Worm (Caenorhabditis elegans) whole organism, late embryonic: Measurements from ENCODE around the gene clec-139.

Experiments
- C38D4.7 ChIP-seq: fragments of 200-800 bp; sonication (Bioruptor generic); optimal IDR thresholded peaks from 2 replicates; lab custom pipeline; 2018; ENCODE audit warnings: mild to moderate bottlenecking, missing genetic modification characterization, moderate library complexity, missing compliant biosample characterization
- K09A11.1 ChIP-seq: sonication (generic microtip); optimal IDR thresholded peaks from 2 replicates; lab custom pipeline; 2017; ENCODE audit warnings: antibody characterized with exemption, mild to moderate bottlenecking, missing genetic modification characterization, missing compliant biosample characterization; ENCODE audit not compliant: insufficient read depth
- T23F11.4 ChIP-seq: fragments of 200-800 bp; sonication (Bioruptor generic); optimal IDR thresholded peaks from 2 replicates; lab custom pipeline; 2018; ENCODE audit warnings: mild to moderate bottlenecking, missing genetic modification characterization, missing compliant biosample characterization
- Y22D7AL.16 ChIP-seq: sonication (generic microtip); optimal IDR thresholded peaks from 2 replicates; lab custom pipeline; 2016; ENCODE audit warnings: missing genetic modification characterization, missing compliant biosample characterization
- ahr-1 ChIP-seq: sonication (generic microtip); optimal IDR thresholded peaks from 2 replicates; lab custom pipeline; 2016; ENCODE audit warnings: missing genetic modification characterization, missing compliant biosample characterization
- ceh-18 ChIP-seq: sonication (generic microtip); optimal IDR thresholded peaks from 2 replicates; lab custom pipeline; 2016; ENCODE audit warnings: missing genetic modification characterization, missing compliant biosample characterization
- ceh-2 ChIP-seq: sonication (generic microtip); optimal IDR thresholded peaks from 2 replicates; lab custom pipeline; 2016; ENCODE audit warnings: missing genotype, missing genetic modification characterization, missing compliant biosample characterization
- ceh-30 ChIP-seq: fragments of 150-350 bp; optimal IDR thresholded peaks from 2 replicates; lab custom pipeline; 2014; ENCODE audit warnings: missing biosample characterization, missing genetic modification characterization
- ceh-34 ChIP-seq: sonication (generic microtip); optimal IDR thresholded peaks from 2 replicates; lab custom pipeline; 2016; ENCODE audit warnings: mild to moderate bottlenecking, missing genetic modification characterization, missing compliant biosample characterization
- ceh-9 ChIP-seq: sonication (generic microtip); optimal IDR thresholded peaks from 2 replicates; lab custom pipeline; 2016; ENCODE audit warnings: mild to moderate bottlenecking, missing genetic modification characterization, inconsistent platforms, missing compliant biosample characterization
- che-1 ChIP-seq: sonication (generic microtip); optimal IDR thresholded peaks from 2 replicates; lab custom pipeline; 2016; ENCODE audit warnings: mild to moderate bottlenecking, missing genetic modification characterization, missing compliant biosample characterization
- dve-1 ChIP-seq: sonication (generic microtip); optimal IDR thresholded peaks from 2 replicates; lab custom pipeline; 2017; ENCODE audit warnings: antibody characterized with exemption, mild to moderate bottlenecking, missing genetic modification characterization, missing compliant biosample characterization
- elt-4 ChIP-seq: sonication (generic microtip); optimal IDR thresholded peaks from 2 replicates; lab custom pipeline; 2016; ENCODE audit warnings: missing genetic modification characterization, missing compliant biosample characterization
- eyg-1 ChIP-seq: sonication (generic microtip); optimal IDR thresholded peaks from 2 replicates; lab custom pipeline; 2016; ENCODE audit warnings: missing genotype, missing genetic modification characterization, missing compliant biosample characterization
- fax-1 ChIP-seq: sonication (generic microtip); optimal IDR thresholded peaks from 2 replicates; lab custom pipeline; 2016; ENCODE audit warnings: missing genotype, missing genetic modification characterization, missing compliant biosample characterization
- fkh-10 ChIP-seq: fragments of 150-350 bp; optimal IDR thresholded peaks from 2 replicates; lab custom pipeline; 2014; ENCODE audit warnings: missing biosample characterization, missing genetic modification reagents, missing genetic modification characterization
- fkh-6 ChIP-seq: sonication (generic microtip); optimal IDR thresholded peaks from 2 replicates; lab custom pipeline; 2016; ENCODE audit warnings: missing genetic modification characterization, missing compliant biosample characterization
- gmeb-2 ChIP-seq: sonication (generic microtip); optimal IDR thresholded peaks from 2 replicates; lab custom pipeline; 2016; ENCODE audit warnings: missing genetic modification characterization, inconsistent platforms, missing compliant biosample characterization
- hlh-13 ChIP-seq: fragments of 200-800 bp; sonication (Bioruptor generic); optimal IDR thresholded peaks from 2 replicates; lab custom pipeline; 2018; ENCODE audit warnings: mild to moderate bottlenecking, missing genetic modification characterization, missing compliant biosample characterization
- hlh-15 ChIP-seq: sonication (generic microtip); optimal IDR thresholded peaks from 2 replicates; lab custom pipeline; 2016; ENCODE audit warnings: missing genetic modification characterization, missing compliant biosample characterization
- hlh-6 ChIP-seq: sonication (generic microtip); optimal IDR thresholded peaks from 2 replicates; lab custom pipeline; 2016; ENCODE audit warnings: missing genotype, missing genetic modification characterization, missing compliant biosample characterization
- hlh-8 ChIP-seq: sonication (generic microtip); optimal IDR thresholded peaks from 2 replicates; lab custom pipeline; 2016; ENCODE audit warnings: missing genotype, missing genetic modification characterization, missing compliant biosample characterization
- lin-11 ChIP-seq: fragments of 200-800 bp; sonication (Bioruptor generic); optimal IDR thresholded peaks from 2 replicates; lab custom pipeline; 2018; ENCODE audit warnings: mild to moderate bottlenecking, missing genetic modification characterization, missing compliant biosample characterization
- madf-2 ChIP-seq: sonication (generic microtip); optimal IDR thresholded peaks from 2 replicates; lab custom pipeline; 2017; ENCODE audit warnings: missing genetic modification characterization, missing compliant biosample characterization
- mec-3 ChIP-seq: sonication (generic microtip); optimal IDR thresholded peaks from 2 replicates; lab custom pipeline; 2016; ENCODE audit warnings: borderline replicate concordance, missing genetic modification characterization, missing compliant biosample characterization
- nfya-1 ChIP-seq: sonication (generic microtip); optimal IDR thresholded peaks from 2 replicates; lab custom pipeline; 2017; ENCODE audit warnings: missing genetic modification characterization, mild to moderate bottlenecking, missing compliant biosample characterization, antibody characterized with exemption, moderate library complexity
- nhr-11 ChIP-seq: fragments of 150-350 bp; optimal IDR thresholded peaks from 2 replicates; lab custom pipeline; 2014; ENCODE audit warnings: missing biosample characterization, missing genetic modification characterization
- nhr-232 ChIP-seq: sonication (generic microtip); optimal IDR thresholded peaks from 2 replicates; lab custom pipeline; 2016; ENCODE audit warnings: missing genetic modification characterization, missing compliant biosample characterization
- npax-4 ChIP-seq: sonication (generic microtip); optimal IDR thresholded peaks from 2 replicates; lab custom pipeline; 2016; ENCODE audit warnings: missing genetic modification characterization, missing compliant biosample characterization
- odd-2 ChIP-seq: sonication (generic microtip); optimal IDR thresholded peaks from 2 replicates; lab custom pipeline; 2017; ENCODE audit warnings: antibody characterized with exemption, mild to moderate bottlenecking, missing genetic modification characterization, missing compliant biosample characterization
- pax-1 ChIP-seq: fragments of 150-350 bp; optimal IDR thresholded peaks from 2 replicates; lab custom pipeline; 2014; ENCODE audit warnings: missing biosample characterization, missing genetic modification characterization
- pha-2 ChIP-seq: sonication (generic microtip); optimal IDR thresholded peaks from 2 replicates; lab custom pipeline; 2017; ENCODE audit warnings: mild to moderate bottlenecking, missing genetic modification characterization, missing compliant biosample characterization
- sox-2 ChIP-seq: fragments of 200-800 bp; sonication (Bioruptor generic); IDR thresholded peaks from 2 replicates; pipeline ENCODE4 v1.3.6; 2022; ENCODE audit warnings: missing genetic modification reagents, missing genetic modification characterization, missing compliant biosample characterization
- syd-9 ChIP-seq: sonication (generic microtip); optimal IDR thresholded peaks from 2 replicates; lab custom pipeline; 2016; ENCODE audit warnings: mild to moderate bottlenecking, missing genetic modification characterization, moderate library complexity, missing compliant biosample characterization
- unc-42 ChIP-seq: sonication (generic microtip); optimal IDR thresholded peaks from 2 replicates; lab custom pipeline; 2016; ENCODE audit warnings: missing genotype, missing genetic modification characterization, missing compliant biosample characterization
- unc-55 ChIP-seq: sonication (generic microtip); optimal IDR thresholded peaks from 2 replicates; lab custom pipeline; 2017; ENCODE audit warnings: missing biosample characterization, missing genetic modification reagents, missing genetic modification characterization
- zip-5 ChIP-seq: sonication (generic microtip); optimal IDR thresholded peaks from 2 replicates; lab custom pipeline; 2016; ENCODE audit warnings: missing genetic modification characterization, missing compliant biosample characterization

The clec-139 gene

DNA sequence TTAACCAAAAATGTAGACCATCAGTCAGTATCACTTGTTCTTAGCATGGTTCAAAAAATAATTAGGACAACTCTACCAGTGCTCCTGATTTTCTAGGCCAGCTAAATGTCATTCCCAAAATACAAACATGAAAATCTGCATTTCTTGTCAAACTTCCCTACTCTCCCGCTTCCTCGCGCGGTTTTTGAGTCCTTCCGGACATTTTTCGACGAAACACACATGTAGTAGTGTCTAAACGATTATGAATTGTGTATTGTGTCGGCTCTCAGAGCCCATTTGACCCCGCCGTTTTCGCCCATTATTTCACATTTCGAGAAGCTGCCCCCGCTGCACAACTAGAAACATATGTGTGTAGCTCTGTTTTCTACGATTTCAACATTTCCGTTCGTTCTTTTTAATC, 5.1 kb upstream of the clec-139 start, which contains the start of gene F35D11.1:
TSS of gene F35D11.1 (plus strand) at position 301 of the 400 bp plus-strand sequence.
- TF ChIP-seq syd-9 (tag; lab: Kevin White, UChicago) (no peak), unc-55 (GFP tag; lab: Kevin White, UChicago) (no peak), ceh-18 (tag; lab: Kevin White, UChicago) (no peak), odd-2 (tag; lab: Kevin White, UChicago) (no peak), ahr-1 (tag; lab: Kevin White, UChicago) (no peak)

DNA sequence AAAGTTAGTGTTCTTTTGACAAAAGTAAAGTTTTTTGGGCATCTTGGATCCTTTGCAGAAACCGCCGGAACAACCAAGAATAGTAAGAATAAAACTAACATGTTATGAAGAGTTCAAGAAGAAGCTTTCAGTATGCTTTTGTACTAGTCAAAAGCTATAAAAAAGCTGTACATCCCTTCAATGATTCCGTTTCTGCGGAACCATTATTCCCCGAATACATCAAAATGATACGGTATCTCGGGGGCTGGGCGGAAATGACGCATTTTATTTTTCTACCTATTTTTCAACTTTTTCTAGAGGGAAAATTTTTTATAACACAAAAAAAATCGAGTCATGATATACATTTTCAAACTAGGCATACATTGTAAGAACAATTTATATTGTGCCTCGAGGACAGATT, 1.9 kb downstream of the clec-139 start, which contains the start of gene clec-138:
TSS of gene clec-138 (minus strand) at position 101 of the 400 bp plus-strand sequence.
- no peak for TF ChIP-seq npax-4 (tag; lab: Kevin White, UChicago)
- no peak for TF ChIP-seq hlh-8
- no peak for TF ChIP-seq gmeb-2 (tag; lab: Kevin White, UChicago)
- no peak for TF ChIP-seq pha-2 (tag; lab: Kevin White, UChicago)
- TF ChIP-seq ceh-34 (tag; lab: Kevin White, UChicago): no peak
- TF ChIP-seq T23F11.4: no peak
- no peak for TF ChIP-seq lin-11 (tag; lab: Kevin White, UChicago)
- no peak for TF ChIP-seq hlh-6 (tag; lab: Kevin White, UChicago)
- no peak for TF ChIP-seq nhr-11 (tag; lab: Kevin White, UChicago)
- TF ChIP-seq che-1 (tag; lab: Kevin White, UChicago): no peak
- no peak for TF ChIP-seq unc-55 (GFP tag; lab: Kevin White, UChicago)
- no peak for TF ChIP-seq nfya-1 (tag; lab: Kevin White, UChicago)
- no peak for TF ChIP-seq fax-1 (tag; lab: Kevin White, UChicago)
- TF ChIP-seq zip-5 (tag; lab: Kevin White, UChicago): no peak
- no peak for TF ChIP-seq ceh-9 (tag; lab: Kevin White, UChicago)
- TF ChIP-seq eyg-1 (tag; lab: Kevin White, UChicago): no peak
- no peak for TF ChIP-seq hlh-13

DNA sequence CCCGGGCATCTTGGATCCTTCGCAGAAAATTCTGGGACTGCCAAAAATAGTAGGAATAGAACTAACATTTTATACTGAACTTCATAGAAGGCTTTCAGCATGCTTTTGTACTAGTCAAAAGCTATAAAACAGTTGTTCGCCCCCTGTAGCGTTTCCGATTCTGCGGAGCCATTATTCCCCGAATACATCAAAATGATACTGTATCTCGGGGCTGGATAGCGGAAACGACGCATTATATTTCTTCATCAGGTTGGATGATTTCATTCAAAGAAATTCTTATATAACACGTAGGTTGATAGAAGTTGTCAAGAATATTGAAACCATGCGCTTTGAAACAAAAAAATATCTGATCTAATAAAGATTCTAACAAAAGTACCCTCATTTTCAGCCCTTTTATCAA, 3.6 kb downstream of the clec-139 start, which contains the start of gene clec-137:
TSS of gene clec-137 (minus strand) at position 101 of the 400 bp plus-strand sequence.
- no peak for TF ChIP-seq ahr-1 (tag; lab: Kevin White, UChicago)
- TF ChIP-seq fkh-6: no peak
- no peak for TF ChIP-seq C38D4.7 (GFP tag; lab: Kevin White, UChicago)
- no peak for TF ChIP-seq mec-3 (tag; lab: Kevin White, UChicago)
- TF ChIP-seq dve-1 (tag; lab: Kevin White, UChicago): no peak
- no peak for TF ChIP-seq K09A11.1 (tag; lab: Kevin White, UChicago)
- TF ChIP-seq Y22D7AL.16: no peak
- TF ChIP-seq fkh-10 (GFP tag; lab: Kevin White, UChicago): no peak
- no peak for TF ChIP-seq ceh-2 (tag; lab: Kevin White, UChicago)
- no peak for TF ChIP-seq sox-2
- no peak for TF ChIP-seq ceh-30 (tag; lab: Kevin White, UChicago)
- TF ChIP-seq hlh-15 (tag; lab: Kevin White, UChicago): no peak
- no peak for TF ChIP-seq fax-1 (tag; lab: Kevin White, UChicago)
- no peak for TF ChIP-seq zip-5 (tag; lab: Kevin White, UChicago)
- TF ChIP-seq unc-42: no peak
- TF ChIP-seq nhr-232 (tag; lab: Kevin White, UChicago): no peak
- no peak for TF ChIP-seq pax-1
- TF ChIP-seq unc-55 (GFP tag; lab: Kevin White, UChicago): no peak
- no peak for TF ChIP-seq elt-4 (tag; lab: Kevin White, UChicago)

DNA sequence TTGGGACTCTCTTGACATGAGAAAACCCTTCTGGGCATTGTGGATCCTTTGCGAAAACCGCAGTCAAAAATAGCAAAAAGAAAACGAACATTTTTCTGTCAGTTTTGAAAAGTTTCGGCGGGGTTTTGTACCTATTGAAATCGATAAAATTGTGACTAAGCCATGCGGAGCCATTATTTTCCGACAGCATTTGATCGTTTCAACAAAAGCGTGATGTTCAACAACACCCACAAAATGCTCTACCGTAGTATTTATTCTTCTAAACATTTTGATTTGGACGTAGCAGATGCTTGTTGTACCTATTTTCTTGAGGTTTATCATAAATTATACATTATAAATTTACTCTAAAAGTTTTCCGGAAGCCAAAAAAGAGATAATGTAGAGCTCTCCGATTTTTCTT, 5.1 kb downstream of the clec-139 start, which contains the start of gene clec-136:
TSS of gene clec-136 (minus strand) at position 101 of the 400 bp plus-strand sequence.
- TF ChIP-seq nhr-232 (tag; lab: Kevin White, UChicago): no peak
- TF ChIP-seq madf-2: no peak
